Worm (Caenorhabditis elegans) whole organism, L1 larva: ENCODE results near the gene cutl-2.

Experiments used
- C04F5.9 ChIP-seq: sonication (generic microtip); optimal IDR thresholded peaks from 2 replicates; lab custom pipeline; 2016; ENCODE audit warnings: missing genetic modification characterization, missing compliant biosample characterization
- Y116A8C.19 ChIP-seq: sonication (generic microtip); optimal IDR thresholded peaks from 2 replicates; lab custom pipeline; 2016; ENCODE audit warnings: missing compliant biosample characterization, missing genetic modification characterization, borderline replicate concordance
- aha-1 ChIP-seq: fragments of 150-350 bp; optimal IDR thresholded peaks from 2 replicates; lab custom pipeline; 2014; ENCODE audit warnings: missing biosample characterization, missing genetic modification characterization
- alr-1 ChIP-seq: fragments of 200-800 bp; sonication (Bioruptor generic); optimal IDR thresholded peaks from 2 replicates; lab custom pipeline; 2018; ENCODE audit warnings: borderline replicate concordance, mild to moderate bottlenecking, missing genetic modification characterization, missing compliant biosample characterization
- aly-2 ChIP-seq: fragments of 150-350 bp; optimal IDR thresholded peaks from 2 replicates; lab custom pipeline; 2014; ENCODE audit warnings: missing biosample characterization, missing genetic modification characterization
- ama-1 ChIP-seq: fragments of 150-350 bp; optimal IDR thresholded peaks from 2 replicates; lab custom pipeline; 2014
- ceh-63 ChIP-seq: fragments of 200-800 bp; sonication (Bioruptor generic); optimal IDR thresholded peaks from 2 replicates; lab custom pipeline; 2018; ENCODE audit warnings: mild to moderate bottlenecking, missing genetic modification characterization, missing compliant biosample characterization
- ceh-8 ChIP-seq: fragments of 200-800 bp; sonication (Bioruptor generic); optimal IDR thresholded peaks from 2 replicates; lab custom pipeline; 2018; ENCODE audit warnings: mild to moderate bottlenecking, missing genetic modification characterization, moderate library complexity, missing compliant biosample characterization
- ces-1 ChIP-seq: fragments of 150-350 bp; optimal IDR thresholded peaks from 2 replicates; lab custom pipeline; 2014; ENCODE audit warnings: missing biosample characterization, missing genetic modification reagents, missing genetic modification characterization
- dpl-1 ChIP-seq, 3 experiments: fragments of 150-350 bp in 2 of 3; sonication (generic microtip) in 1 of 3; optimal IDR thresholded peaks; 2 replicates each; lab custom pipeline; 2014 to 2017; ENCODE audit warnings: missing biosample characterization in 3 of 3, missing genetic modification characterization in 3 of 3, missing genetic modification reagents in 3 of 3
- dsc-1 ChIP-seq: sonication (generic microtip); optimal IDR thresholded peaks from 2 replicates; lab custom pipeline; 2016; ENCODE audit warnings: mild to moderate bottlenecking, missing genetic modification characterization, missing compliant biosample characterization
- efl-1 ChIP-seq, 4 experiments: fragments of 150-350 bp; optimal IDR thresholded peaks in 3 of 4; peaks in 1 of 4; 1 replicate in 1 of 4; 2 replicates in 3 of 4; lab custom pipeline; 2014; ENCODE audit warnings: missing biosample characterization in 2 of 4, missing genetic modification characterization in 2 of 4, missing genetic modification reagents in 2 of 4
- efl-3 ChIP-seq: fragments of 200-800 bp; sonication (Bioruptor generic); optimal IDR thresholded peaks from 2 replicates; lab custom pipeline; 2018; ENCODE audit warnings: mild to moderate bottlenecking, missing genetic modification characterization, missing compliant biosample characterization
- egl-13 ChIP-seq: sonication (generic microtip); optimal IDR thresholded peaks from 2 replicates; lab custom pipeline; 2016; ENCODE audit warnings: missing genotype, missing genetic modification reagents, missing genetic modification characterization, missing compliant biosample characterization
- egl-27 ChIP-seq, 2 experiments: fragments of 150-350 bp in 1 of 2; sonication (generic microtip); optimal IDR thresholded peaks; 3 replicates each; lab custom pipeline; 2017 to 2018; ENCODE audit warnings: missing biosample characterization in 2 of 2, missing genetic modification characterization in 2 of 2, missing genetic modification reagents in 2 of 2
- elt-2 ChIP-seq: sonication (generic microtip); optimal IDR thresholded peaks from 2 replicates; lab custom pipeline; 2016; ENCODE audit warnings: missing genetic modification characterization, mild to moderate bottlenecking, inconsistent platforms, missing compliant biosample characterization, missing genetic modification reagents
- elt-3 ChIP-seq, 6 experiments: fragments of 150-350 bp in 1 of 6; sonication (generic microtip); optimal IDR thresholded peaks; 2 replicates each; lab custom pipeline; 2017 to 2018; ENCODE audit warnings: missing biosample characterization in 6 of 6, missing genetic modification characterization in 6 of 6, inconsistent platforms in 1 of 6
- hlh-17 ChIP-seq: fragments of 200-800 bp; sonication (Bioruptor generic); optimal IDR thresholded peaks from 2 replicates; lab custom pipeline; 2018; ENCODE audit warnings: missing genetic modification characterization, mild to moderate bottlenecking, missing compliant biosample characterization, moderate library complexity, borderline replicate concordance
- hlh-4 ChIP-seq: sonication (generic microtip); optimal IDR thresholded peaks from 2 replicates; lab custom pipeline; 2016; ENCODE audit warnings: mild to moderate bottlenecking, missing genetic modification characterization, missing compliant biosample characterization
- irx-1 ChIP-seq: sonication (generic microtip); optimal IDR thresholded peaks from 2 replicates; lab custom pipeline; 2016; ENCODE audit warnings: missing genetic modification characterization, missing compliant biosample characterization
- lin-14 ChIP-seq: fragments of 200-800 bp; sonication (Bioruptor generic); optimal IDR thresholded peaks from 2 replicates; lab custom pipeline; 2018; ENCODE audit warnings: mild to moderate bottlenecking, missing genetic modification characterization, moderate library complexity, missing compliant biosample characterization
- lin-15B ChIP-seq: fragments of 150-350 bp; sonication (generic microtip); optimal IDR thresholded peaks from 3 replicates; lab custom pipeline; 2014; ENCODE audit warnings: missing biosample characterization, missing genetic modification characterization
- lin-39 ChIP-seq: fragments of 150-350 bp; optimal IDR thresholded peaks from 2 replicates; lab custom pipeline; 2014; ENCODE audit warnings: missing biosample characterization, missing genetic modification reagents, missing genetic modification characterization
- lir-3 ChIP-seq: sonication (generic microtip); optimal IDR thresholded peaks from 2 replicates; lab custom pipeline; 2016; ENCODE audit warnings: mild to moderate bottlenecking, missing genetic modification characterization, moderate library complexity, missing compliant biosample characterization; ENCODE audit not compliant: poor library complexity
- lsy-2 ChIP-seq, 2 experiments: fragments of 150-350 bp; optimal IDR thresholded peaks; 2 replicates each; lab custom pipeline; 2014; ENCODE audit warnings: missing biosample characterization in 2 of 2, missing genetic modification characterization in 2 of 2
- mab-9 ChIP-seq: fragments of 200-800 bp; sonication (Bioruptor generic); IDR thresholded peaks from 2 replicates; pipeline ENCODE4 v1.3.6; 2022; ENCODE audit warnings: missing genetic modification reagents, missing genetic modification characterization, missing compliant biosample characterization
- mef-2 ChIP-seq: fragments of 150-350 bp; optimal IDR thresholded peaks from 2 replicates; lab custom pipeline; 2014; ENCODE audit warnings: missing biosample characterization, missing genetic modification characterization
- mep-1 ChIP-seq: fragments of 150-350 bp; optimal IDR thresholded peaks from 2 replicates; lab custom pipeline; 2014; ENCODE audit warnings: missing biosample characterization, missing genetic modification characterization
- nhr-11 ChIP-seq: fragments of 150-350 bp; optimal IDR thresholded peaks from 2 replicates; lab custom pipeline; 2014; ENCODE audit warnings: missing biosample characterization, missing genetic modification characterization
- nhr-12 ChIP-seq: sonication (generic microtip); optimal IDR thresholded peaks from 2 replicates; lab custom pipeline; 2017; ENCODE audit warnings: missing biosample characterization, missing genetic modification characterization
- nhr-47 ChIP-seq: sonication (generic microtip); optimal IDR thresholded peaks from 2 replicates; lab custom pipeline; 2016; ENCODE audit warnings: mild to moderate bottlenecking, missing genetic modification characterization, moderate library complexity, missing compliant biosample characterization
- nhr-71 ChIP-seq: sonication (generic microtip); optimal IDR thresholded peaks from 2 replicates; lab custom pipeline; 2016; ENCODE audit warnings: mild to moderate bottlenecking, missing genetic modification characterization, moderate library complexity, missing compliant biosample characterization
- nhr-76 ChIP-seq: sonication (generic microtip); optimal IDR thresholded peaks from 2 replicates; lab custom pipeline; 2017; ENCODE audit warnings: missing biosample characterization, missing genetic modification characterization
- nhr-77 ChIP-seq: fragments of 150-350 bp; optimal IDR thresholded peaks from 2 replicates; lab custom pipeline; 2014; ENCODE audit warnings: missing biosample characterization, missing genetic modification characterization
- nhr-84 ChIP-seq: sonication (generic microtip); optimal IDR thresholded peaks from 2 replicates; lab custom pipeline; 2017; ENCODE audit warnings: missing biosample characterization, missing genetic modification characterization
- nhr-85 ChIP-seq: sonication (generic microtip); peaks from one replicate; lab custom pipeline; 2016; ENCODE audit warnings: missing genetic modification characterization, inconsistent platforms, missing compliant biosample characterization
- pag-3 ChIP-seq: sonication (generic microtip); optimal IDR thresholded peaks from 2 replicates; lab custom pipeline; 2017; ENCODE audit warnings: missing genetic modification characterization, mild to moderate bottlenecking, missing compliant biosample characterization, antibody characterized with exemption, borderline replicate concordance; ENCODE audit not compliant: insufficient read depth
- rnt-1 ChIP-seq: sonication (generic microtip); optimal IDR thresholded peaks from 2 replicates; lab custom pipeline; 2016; ENCODE audit warnings: mild to moderate bottlenecking, missing genetic modification characterization, moderate library complexity, missing compliant biosample characterization
- snpc-4 ChIP-seq: fragments of 150-350 bp; optimal IDR thresholded peaks from 2 replicates; lab custom pipeline; 2014; ENCODE audit warnings: missing biosample characterization, missing genetic modification characterization
- snu-23 ChIP-seq: sonication (generic microtip); optimal IDR thresholded peaks from 2 replicates; lab custom pipeline; 2016; ENCODE audit warnings: missing genetic modification characterization, missing compliant biosample characterization
- sup-37 ChIP-seq: fragments of 200-800 bp; sonication (Bioruptor generic); optimal IDR thresholded peaks from 2 replicates; lab custom pipeline; 2018; ENCODE audit warnings: mild to moderate bottlenecking, missing genetic modification characterization, missing compliant biosample characterization
- swsn-7 ChIP-seq: sonication (generic microtip); optimal IDR thresholded peaks from 2 replicates; lab custom pipeline; 2016; ENCODE audit warnings: missing genetic modification characterization, missing compliant biosample characterization
- tbx-2 ChIP-seq: sonication (generic microtip); optimal IDR thresholded peaks from 2 replicates; lab custom pipeline; 2016; ENCODE audit warnings: missing genetic modification characterization, missing compliant biosample characterization
- unc-130 ChIP-seq: fragments of 150-350 bp; optimal IDR thresholded peaks from 2 replicates; lab custom pipeline; 2017; ENCODE audit warnings: missing biosample characterization, missing genetic modification characterization, inconsistent platforms
- unc-30 ChIP-seq: sonication (generic microtip); optimal IDR thresholded peaks from 2 replicates; lab custom pipeline; 2017; ENCODE audit warnings: missing biosample characterization, missing genetic modification characterization
- unc-86 ChIP-seq: sonication (generic microtip); optimal IDR thresholded peaks from 2 replicates; lab custom pipeline; 2016; ENCODE audit warnings: missing genetic modification characterization, missing compliant biosample characterization
- vab-15 ChIP-seq: sonication (generic microtip); optimal IDR thresholded peaks from 2 replicates; lab custom pipeline; 2017; ENCODE audit warnings: missing genotype, mild to moderate bottlenecking, missing genetic modification characterization, missing compliant biosample characterization
- zip-4 ChIP-seq: fragments of 200-800 bp; sonication (Bioruptor generic); optimal IDR thresholded peaks from 2 replicates; lab custom pipeline; 2018; ENCODE audit warnings: mild to moderate bottlenecking, missing genetic modification characterization, moderate library complexity, missing compliant biosample characterization
- ztf-11 ChIP-seq, 2 experiments: sonication (generic microtip); optimal IDR thresholded peaks; 2 replicates each; lab custom pipeline; 2016 to 2017; ENCODE audit warnings: missing genetic modification characterization in 2 of 2, missing biosample characterization in 1 of 2, missing compliant biosample characterization in 1 of 2
- ztf-4 ChIP-seq: fragments of 150-350 bp; optimal IDR thresholded peaks from 2 replicates; lab custom pipeline; 2014; ENCODE audit warnings: missing biosample characterization, missing genetic modification characterization

cutl-2 gene

DNA sequence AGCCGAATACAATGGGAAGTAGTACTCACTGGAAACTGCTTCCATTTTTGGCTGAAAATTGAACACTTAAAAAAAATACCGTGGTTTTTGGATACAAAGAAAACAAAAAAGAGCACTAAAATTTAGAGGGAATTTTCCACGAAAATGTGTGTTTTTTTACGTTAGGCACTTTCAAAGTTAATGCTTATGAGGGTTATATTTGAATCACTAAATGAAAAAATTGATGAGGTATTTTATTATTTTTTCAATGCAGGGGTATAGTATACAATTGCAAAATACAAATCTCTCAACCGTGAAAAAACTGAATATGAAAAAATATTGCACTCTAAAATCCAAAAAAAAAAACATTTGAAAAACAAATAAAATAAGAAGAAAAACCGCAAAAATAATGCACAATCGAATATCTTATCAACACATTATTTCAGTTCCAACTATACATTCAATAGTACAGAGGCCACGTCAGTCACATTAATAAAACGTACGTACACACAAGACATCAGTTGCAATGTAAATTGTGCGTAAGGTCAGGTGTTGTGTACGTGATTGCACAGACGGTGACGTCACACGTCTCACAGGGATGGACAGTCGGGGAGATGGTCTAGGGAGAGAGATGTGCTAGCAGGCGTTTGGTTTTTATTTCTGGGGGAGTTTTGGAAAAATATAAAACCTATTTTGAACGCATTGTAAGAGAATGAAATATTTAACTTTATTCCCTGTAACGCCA lies 45.5 kb upstream of the cutl-2 start, which contains the start of gene aqp-10:
Gene aqp-10 (minus strand): TSS at position 51 of the 724 bp plus-strand sequence.
- TF ChIP-seq ceh-8 (GFP tag; lab: Kevin White, UChicago) (no peak), swsn-7 (peak; percentile 46), nhr-85 (tag; lab: Kevin White, UChicago) (peak; percentile 82), C04F5.9 (tag; lab: Kevin White, UChicago) (no peak), dsc-1 (tag; lab: Kevin White, UChicago) (peak; percentile 15), nhr-47 (tag; lab: Kevin White, UChicago) (peak; percentile 49), hlh-4 (tag; lab: Kevin White, UChicago) (no peak), vab-15 (tag; lab: Kevin White, UChicago) (no peak), tbx-2 (tag; lab: Kevin White, UChicago) (peak; percentile 70), ceh-63 (GFP tag; lab: Kevin White, UChicago) (no peak), ztf-4 (tag; lab: Kevin White, UChicago) (no peak), mef-2 (no peak), nhr-84 (tag; lab: Kevin White, UChicago) (no peak), elt-3 (tag; optimal IDR thresholded peaks at IDR 0.05; lab: Kevin White, UChicago) (peak in 2 of 6 experiments; percentile 3 to 27), nhr-77 (tag; lab: Kevin White, UChicago) (no peak), rnt-1 (tag; lab: Kevin White, UChicago) (peak; percentile 46), lin-39 (tag; lab: Kevin White, UChicago) (no peak), egl-27 (tag; optimal IDR thresholded peaks at IDR 0.05; lab: Kevin White, UChicago) (no peak), aha-1 (tag; lab: Kevin White, UChicago) (no peak), ama-1 (lab: Kevin White, UChicago) (no peak), ces-1 (GFP tag; lab: Kevin White, UChicago) (no peak), egl-13 (tag; lab: Kevin White, UChicago) (no peak), unc-30 (no peak), efl-3 (no peak), unc-86 (no peak), dpl-1 (GFP tag; optimal IDR thresholded peaks at IDR 0.05; lab: Kevin White, UChicago) (peak in 2 of 3 experiments; percentile 55 to 61), lin-15B (tag; lab: Kevin White, UChicago) (no peak), ztf-11 (tag; optimal IDR thresholded peaks at IDR 0.05; lab: Kevin White, UChicago) (no peak), nhr-12 (tag; lab: Kevin White, UChicago) (no peak), irx-1 (peak; percentile 1), snu-23 (peak; percentile 74), nhr-71 (peak; percentile 68), sup-37 (no peak), zip-4 (no peak), elt-2 (tag; lab: Kevin White, UChicago) (peak; percentile 69), unc-130 (tag; lab: Kevin White, UChicago) (no peak), alr-1 (tag; lab: Kevin White, UChicago) (no peak), pag-3 (tag; lab: Kevin White, UChicago) (no peak), nhr-11 (tag; lab: Kevin White, UChicago) (no peak), efl-1 (optimal IDR thresholded peaks at IDR 0.05; lab: Kevin White, UChicago) (peak; percentile 60 to 63), efl-1 (GFP tag; optimal IDR thresholded peaks at IDR 0.05 in 1 of 2; lab: Kevin White, UChicago) (peak; percentile 45 to 96), Y116A8C.19 (tag; lab: Kevin White, UChicago) (no peak), lsy-2 (tag; optimal IDR thresholded peaks at IDR 0.05; lab: Kevin White, UChicago) (peak; percentile 54 to 68), lir-3 (peak; percentile 8), mep-1 (tag; lab: Kevin White, UChicago) (peak; percentile 78), hlh-17 (GFP tag; lab: Kevin White, UChicago) (no peak), aly-2 (tag; lab: Kevin White, UChicago) (no peak), nhr-76 (no peak), mab-9 (0 out of 2 replicates have a peak, but pooled peaks have one; percentile 39), lin-14 (GFP tag; lab: Kevin White, UChicago) (peak; percentile 54), snpc-4 (tag; lab: Kevin White, UChicago) (no peak)
